Fruit fly (Drosophila melanogaster) whole organism, pupa: Measurements from ENCODE around the gene Nup205.

Experiments
- CG10348 ChIP-seq: fragments of 200-800 bp; sonication (Bioruptor generic); IDR thresholded peaks from 2 replicates; pipeline ENCODE4 v1.3.6; 2022; ENCODE audit warnings: missing biosample characterization, missing genetic modification characterization
- CG12605 ChIP-seq: fragments of 200-800 bp; sonication (Bioruptor generic); IDR thresholded peaks from 2 replicates; pipeline ENCODE4 v1.3.6; 2022; ENCODE audit warnings: missing biosample characterization, missing genetic modification characterization
- CG13204 ChIP-seq: fragments of 200-800 bp; sonication (Bioruptor generic); optimal IDR thresholded peaks from 2 replicates; lab custom pipeline; 2018; ENCODE audit warnings: missing biosample characterization, mild to moderate bottlenecking, missing genetic modification characterization, moderate library complexity
- CG14655 ChIP-seq: fragments of 200-800 bp; sonication (Bioruptor generic); optimal IDR thresholded peaks from 3 replicates; lab custom pipeline; 2017; ENCODE audit warnings: mild to moderate bottlenecking, missing biosample characterization, missing genetic modification reagents, missing genetic modification characterization
- CG15710 ChIP-seq: fragments of 200-800 bp; sonication (Bioruptor generic); optimal IDR thresholded peaks from 2 replicates; lab custom pipeline; 2018; ENCODE audit warnings: missing biosample characterization, mild to moderate bottlenecking, missing genetic modification characterization, moderate library complexity
- CG17806 ChIP-seq: fragments of 200-800 bp; sonication (Bioruptor generic); optimal IDR thresholded peaks from 2 replicates; lab custom pipeline; 2018; ENCODE audit warnings: missing biosample characterization, mild to moderate bottlenecking, missing genetic modification characterization, moderate library complexity
- CG32121 ChIP-seq: fragments of 200-800 bp; sonication (Bioruptor generic); IDR thresholded peaks from 2 replicates; pipeline ENCODE4 v1.3.6; 2022; ENCODE audit warnings: missing biosample characterization, missing genetic modification characterization
- CG34367 ChIP-seq: fragments of 200-800 bp; sonication (Bioruptor generic); optimal IDR thresholded peaks from 2 replicates; lab custom pipeline; 2018; ENCODE audit warnings: missing biosample characterization, mild to moderate bottlenecking, missing genetic modification characterization
- CG4496 ChIP-seq: fragments of 200-800 bp; sonication (Bioruptor generic); IDR thresholded peaks from 3 replicates; pipeline ENCODE4 v1.3.6; 2022; ENCODE audit warnings: missing biosample characterization, missing genetic modification characterization
- CG8159 ChIP-seq: fragments of 200-800 bp; sonication (Bioruptor generic); optimal IDR thresholded peaks from 3 replicates; lab custom pipeline; 2018; ENCODE audit warnings: missing biosample characterization, mild to moderate bottlenecking, missing genetic modification characterization, moderate library complexity
- CG8301 ChIP-seq: fragments of 200-800 bp; sonication (Bioruptor generic); optimal IDR thresholded peaks from 2 replicates; lab custom pipeline; 2018; ENCODE audit warnings: missing biosample characterization, mild to moderate bottlenecking, missing genetic modification characterization
- CG9948 ChIP-seq: fragments of 200-800 bp; sonication (Bioruptor generic); optimal IDR thresholded peaks from 2 replicates; lab custom pipeline; 2018; ENCODE audit warnings: missing biosample characterization, mild to moderate bottlenecking, missing genetic modification characterization, moderate library complexity
- D1 ChIP-seq: fragments of 200-800 bp; sonication (Bioruptor generic); optimal IDR thresholded peaks from 2 replicates; lab custom pipeline; 2018; ENCODE audit warnings: missing biosample characterization, mild to moderate bottlenecking, missing genetic modification characterization, moderate library complexity
- EcR ChIP-seq: fragments of 200-800 bp; sonication (Bioruptor generic); optimal IDR thresholded peaks from 3 replicates; lab custom pipeline; 2019; ENCODE audit warnings: missing biosample characterization, missing genetic modification characterization, mild to moderate bottlenecking, moderate library complexity, missing genetic modification reagents
- Ets98B ChIP-seq: fragments of 200-800 bp; sonication (Bioruptor generic); IDR thresholded peaks from 2 replicates; pipeline ENCODE4 v1.3.6; 2022; ENCODE audit warnings: missing biosample characterization, missing genetic modification characterization
- Pif1A ChIP-seq: fragments of 200-800 bp; sonication (Bioruptor generic); optimal IDR thresholded peaks from 3 replicates; lab custom pipeline; 2016; ENCODE audit warnings: missing biosample characterization, missing genetic modification characterization
- Pif1B ChIP-seq: fragments of 200-800 bp; sonication (Bioruptor generic); optimal IDR thresholded peaks from 3 replicates; lab custom pipeline; 2016; ENCODE audit warnings: missing biosample characterization, missing genetic modification characterization
- Snoo ChIP-seq: fragments of 200-800 bp; sonication (Bioruptor generic); optimal IDR thresholded peaks from 3 replicates; lab custom pipeline; 2017; ENCODE audit warnings: missing biosample characterization, mild to moderate bottlenecking, missing genetic modification characterization, inconsistent platforms
- fd96Ca ChIP-seq: fragments of 200-800 bp; sonication (Bioruptor generic); IDR thresholded peaks from 3 replicates; pipeline ENCODE4 v1.3.6; 2022; ENCODE audit warnings: missing biosample characterization, missing genetic modification characterization
- gl ChIP-seq: fragments of 200-800 bp; sonication (Bioruptor generic); optimal IDR thresholded peaks from 2 replicates; lab custom pipeline; 2018; ENCODE audit warnings: missing biosample characterization, mild to moderate bottlenecking, missing genetic modification characterization
- rn ChIP-seq: fragments of 200-800 bp; sonication (Bioruptor generic); IDR thresholded peaks from 2 replicates; pipeline ENCODE4 v1.3.6; 2022; ENCODE audit warnings: missing biosample characterization, missing genetic modification characterization

Nup205 gene

DNA sequence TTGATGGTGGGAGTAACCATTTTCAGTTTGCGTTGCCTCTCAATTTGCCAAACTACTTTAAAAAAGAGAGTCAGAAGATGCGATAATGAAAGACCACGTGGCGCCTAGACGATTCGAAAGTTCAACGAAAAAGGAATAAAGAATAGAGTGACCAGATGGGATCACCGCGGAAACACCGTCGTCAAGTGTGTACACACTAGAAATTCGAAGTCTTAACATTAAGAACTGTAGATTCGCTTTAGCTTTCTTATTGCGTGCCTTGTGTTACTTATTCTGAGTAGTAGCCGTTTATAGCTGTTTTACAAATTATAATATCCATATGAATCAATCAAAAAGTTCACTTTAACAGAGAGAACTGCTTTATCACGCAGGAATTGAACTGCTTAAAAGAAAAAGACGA, 28.0 kb upstream of the Nup205 start, which contains the start of gene SkpE:
TSS of gene SkpE (minus strand) at position 101 of the 400 bp plus-strand sequence.
- no peak for TF ChIP-seq CG8159 (tag; lab: Kevin White, UChicago)
- no peak for TF ChIP-seq CG4496
- no peak for TF ChIP-seq CG9948 (tag; lab: Kevin White, UChicago)
- TF ChIP-seq CG12605, result no peak
- no peak for TF ChIP-seq Snoo
- TF ChIP-seq CG34367, result no peak
- no peak for TF ChIP-seq Pif1A
- no peak for TF ChIP-seq Pif1B (GFP tag; lab: Kevin White, UChicago)
- no peak for TF ChIP-seq D1 (tag; lab: Kevin White, UChicago)
- no peak for TF ChIP-seq CG13204 (GFP tag; lab: Kevin White, UChicago)
- TF ChIP-seq rn (GFP tag; lab: Robert Waterston, UW), result no peak
- no peak for TF ChIP-seq CG15710 (tag; lab: Kevin White, UChicago)
- TF ChIP-seq CG10348 (GFP tag; lab: Robert Waterston, UW), result no peak
- no peak for TF ChIP-seq fd96Ca (GFP tag; lab: Robert Waterston, UW)
- TF ChIP-seq gl (tag; lab: Kevin White, UChicago), result no peak
- no peak for TF ChIP-seq CG8301
- TF ChIP-seq CG17806 (tag; lab: Kevin White, UChicago), result no peak
- no peak for TF ChIP-seq EcR (GFP tag; lab: Kevin White, UChicago)
- TF ChIP-seq CG32121 (GFP tag; lab: Robert Waterston, UW), result no peak
- TF ChIP-seq, all 21 proteins: peak for 0

DNA sequence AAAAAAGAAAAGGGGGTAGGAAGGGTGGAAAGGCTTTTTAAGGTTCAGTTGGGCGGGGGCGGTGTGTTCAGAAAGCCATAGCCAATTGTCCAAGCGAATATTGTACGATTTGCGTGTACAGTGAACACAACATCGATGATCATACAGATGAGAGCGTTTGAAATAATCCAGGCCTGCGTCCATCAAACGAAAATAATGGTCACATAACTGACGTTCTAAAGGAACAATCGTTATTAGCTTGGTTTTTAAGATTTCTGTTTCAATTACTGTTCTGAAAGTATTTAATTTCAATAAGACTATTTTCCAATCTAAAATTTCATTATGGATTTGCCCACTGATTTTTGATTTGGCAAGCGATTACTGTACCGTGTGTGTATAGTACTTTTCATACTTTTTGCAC, 26.8 kb upstream of the Nup205 start:
- TF ChIP-seq rn (GFP tag; lab: Robert Waterston, UW), result no peak
- no peak for TF ChIP-seq CG32121 (GFP tag; lab: Robert Waterston, UW)
- TF ChIP-seq CG10348 (GFP tag; lab: Robert Waterston, UW), result no peak
- TF ChIP-seq Pif1A, result no peak
- TF ChIP-seq CG14655 (GFP tag; lab: Kevin White, UChicago), result no peak
- TF ChIP-seq CG4496, result no peak
- no peak for TF ChIP-seq gl (tag; lab: Kevin White, UChicago)
- TF ChIP-seq CG34367, result no peak
- TF ChIP-seq Pif1B (GFP tag; lab: Kevin White, UChicago), result no peak
- TF ChIP-seq CG12605, result no peak
- no peak for TF ChIP-seq D1 (tag; lab: Kevin White, UChicago)
- no peak for TF ChIP-seq CG9948 (tag; lab: Kevin White, UChicago)
- no peak for TF ChIP-seq CG8159 (tag; lab: Kevin White, UChicago)
- no peak for TF ChIP-seq Snoo
- TF ChIP-seq CG13204 (GFP tag; lab: Kevin White, UChicago), result no peak
- no peak for TF ChIP-seq EcR (GFP tag; lab: Kevin White, UChicago)
- TF ChIP-seq CG8301, result no peak

- no peak for TF ChIP-seq CG8159 (tag; lab: Kevin White, UChicago)
- no peak for TF ChIP-seq Pif1B (GFP tag; lab: Kevin White, UChicago)
- TF ChIP-seq EcR (GFP tag; lab: Kevin White, UChicago), result no peak
- no peak for TF ChIP-seq CG13204 (GFP tag; lab: Kevin White, UChicago)
- TF ChIP-seq CG12605, result no peak
- no peak for TF ChIP-seq CG10348 (GFP tag; lab: Robert Waterston, UW)
- TF ChIP-seq Snoo, result no peak
- TF ChIP-seq Ets98B (GFP tag; lab: Robert Waterston, UW), result no peak
- no peak for TF ChIP-seq CG8301
- no peak for TF ChIP-seq CG14655 (GFP tag; lab: Kevin White, UChicago)
- TF ChIP-seq CG9948 (tag; lab: Kevin White, UChicago), result no peak
- no peak for TF ChIP-seq rn (GFP tag; lab: Robert Waterston, UW)
Measured at dm6 chrX:19827762-19828161, 24.3 kb upstream of the Nup205 start.

dm6 chrX:19839067-19839466, 12.9 kb upstream of the Nup205 start:
- TF ChIP-seq CG14655 (GFP tag; lab: Kevin White, UChicago), result no peak
- no peak for TF ChIP-seq Pif1B (GFP tag; lab: Kevin White, UChicago)
- TF ChIP-seq CG32121 (GFP tag; lab: Robert Waterston, UW), result no peak
- TF ChIP-seq Ets98B (GFP tag; lab: Robert Waterston, UW), result no peak
- no peak for TF ChIP-seq Pif1A
- TF ChIP-seq CG13204 (GFP tag; lab: Kevin White, UChicago), result no peak
- no peak for TF ChIP-seq CG9948 (tag; lab: Kevin White, UChicago)

DNA sequence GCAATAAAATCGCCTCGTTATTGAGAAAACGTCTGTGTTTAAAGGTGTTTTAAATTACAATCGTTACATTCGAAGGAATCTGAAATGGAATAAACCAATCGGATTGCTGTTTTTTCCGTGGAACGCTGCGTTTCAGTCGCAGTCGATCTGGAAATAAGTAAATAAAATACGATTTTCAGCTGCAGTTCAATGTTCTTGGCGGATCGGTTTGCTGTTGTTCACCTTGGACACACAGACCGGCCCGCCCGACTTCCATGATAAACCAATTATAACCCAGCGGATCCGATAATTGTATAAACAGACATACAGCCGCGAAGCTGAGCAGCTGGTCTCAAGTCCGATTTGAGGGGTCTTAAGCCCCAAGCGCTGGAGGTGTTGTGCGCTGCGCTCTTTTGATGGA, 11.7 kb upstream of the Nup205 start:
- TF ChIP-seq CG14655 (GFP tag; lab: Kevin White, UChicago) (no peak), EcR (GFP tag; lab: Kevin White, UChicago) (peak; percentile 71)

DNA sequence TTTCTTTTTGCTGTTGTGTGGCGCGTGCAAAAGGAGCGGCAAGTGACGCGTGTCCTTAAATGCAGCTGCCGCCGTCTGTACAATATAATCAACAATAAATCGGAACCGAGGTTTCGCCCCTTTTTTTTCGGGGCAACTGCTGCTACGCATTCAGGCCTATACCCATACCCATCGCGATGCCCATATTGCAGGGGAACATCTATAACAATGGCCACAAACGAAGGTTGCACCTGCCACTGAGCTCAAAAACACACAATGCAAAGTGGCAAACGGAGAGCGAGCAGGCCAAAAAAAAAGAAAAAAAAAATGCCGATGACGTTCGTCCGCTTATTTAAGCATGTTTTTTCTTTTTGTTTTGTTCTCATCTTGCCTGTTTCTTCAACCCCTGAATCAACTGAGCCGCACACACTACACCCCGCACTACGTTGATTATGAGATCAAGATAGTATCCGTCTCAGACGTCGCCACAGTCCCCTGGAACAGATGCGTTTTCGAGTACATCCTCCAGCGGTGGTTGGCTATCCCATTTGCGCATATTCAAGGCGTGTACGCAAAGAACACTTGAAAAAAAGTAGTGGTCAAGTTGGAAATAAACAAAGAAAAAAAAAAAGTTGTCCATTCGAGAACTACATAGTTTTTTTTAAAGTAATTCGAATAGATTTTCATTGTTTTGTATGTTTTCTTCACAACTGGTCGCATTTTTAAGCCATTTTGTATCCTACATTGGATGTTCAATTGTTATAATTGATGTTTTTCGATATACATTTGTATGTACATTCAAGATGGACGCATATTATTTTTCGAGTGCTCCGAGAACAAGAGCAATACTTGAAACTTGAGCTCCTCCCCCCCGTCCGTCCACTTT, 9.4 kb upstream of the Nup205 start:
- TF ChIP-seq Ets98B (GFP tag; lab: Robert Waterston, UW) (no peak), CG17806 (tag; lab: Kevin White, UChicago) (peak; percentile 55), CG14655 (GFP tag; lab: Kevin White, UChicago) (peak; percentile 26), CG8159 (tag; lab: Kevin White, UChicago) (peak; percentile 73), gl (tag; lab: Kevin White, UChicago) (no peak), CG4496 (no peak), CG15710 (tag; lab: Kevin White, UChicago) (peak; percentile 60), CG34367 (peak; percentile 28), Snoo (peak; percentile 11), CG13204 (GFP tag; lab: Kevin White, UChicago) (peak; percentile 22), CG9948 (tag; lab: Kevin White, UChicago) (peak; percentile 53), CG10348 (GFP tag; lab: Robert Waterston, UW) (no peak), EcR (GFP tag; lab: Kevin White, UChicago) (peak; percentile 46), fd96Ca (GFP tag; lab: Robert Waterston, UW) (no peak), Pif1B (GFP tag; lab: Kevin White, UChicago) (peak; percentile 20), Pif1A (peak; percentile 49), rn (GFP tag; lab: Robert Waterston, UW) (no peak), CG12605 (no peak), D1 (tag; lab: Kevin White, UChicago) (no peak), CG32121 (GFP tag; lab: Robert Waterston, UW) (no peak), CG8301 (no peak)
- TF ChIP-seq, all 21 proteins: peak for 11
